Worm (Caenorhabditis elegans) whole organism, early embryonic: ENCODE results near the gene F42G4.6.
"Not testable (repeated sequence)": the region's sequence is repeated elsewhere in the genome, so short reads cannot be mapped to it uniquely, and the experiment has no call there.

Experiments
- ama-1 ChIP-seq: fragments of 150-350 bp; optimal IDR thresholded peaks from 2 replicates; lab custom pipeline; 2014
- ets-7 ChIP-seq: sonication (generic microtip); optimal IDR thresholded peaks from 2 replicates; lab custom pipeline; 2016; ENCODE audit warnings: missing genotype, missing genetic modification characterization, missing compliant biosample characterization
- flt-1 ChIP-seq: fragments of 200-800 bp; sonication (Bioruptor generic); IDR thresholded peaks from 2 replicates; pipeline ENCODE4 v1.3.6; 2022; ENCODE audit warnings: missing genetic modification characterization, missing compliant biosample characterization
- hnd-1 ChIP-seq: sonication (generic microtip); optimal IDR thresholded peaks from 2 replicates; lab custom pipeline; 2016; ENCODE audit warnings: missing genetic modification characterization, missing compliant biosample characterization
- scrt-1 ChIP-seq: fragments of 200-800 bp; sonication (Bioruptor generic); IDR thresholded peaks from 2 replicates; pipeline ENCODE4 v1.3.6; 2022; ENCODE audit warnings: missing genetic modification characterization, missing compliant biosample characterization
- sea-1 ChIP-seq: fragments of 200-800 bp; sonication (Bioruptor generic); conservative IDR thresholded peaks from 2 replicates; pipeline ENCODE4 v1.3.6; 2022; ENCODE audit warnings: missing genetic modification characterization, missing compliant biosample characterization

- TF ChIP-seq sea-1 (GFP tag; lab: Robert Waterston, UW); ama-1 (lab: Kevin White, UChicago); ets-7 (tag; lab: Kevin White, UChicago); scrt-1 (GFP tag; lab: Robert Waterston, UW); hnd-1 (tag; lab: Kevin White, UChicago); flt-1: not testable (repeated sequence)
Measured at ce11 chrII:13047609-13048008, 31.6 kb upstream of the F42G4.6 start, which contains the start of gene F42G4.2.
